Worm (Caenorhabditis elegans) whole organism, young adult: ENCODE measurements around the gene col-20.

ENCODE experiments used
- nhr-120 ChIP-seq: fragments of 200-800 bp; sonication (Bioruptor generic); IDR thresholded peaks from 2 replicates; pipeline ENCODE4 v1.3.6; 2022; ENCODE audit warnings: missing genetic modification characterization, missing compliant biosample characterization
- rcor-1 ChIP-seq: fragments of 200-800 bp; sonication (Bioruptor generic); IDR thresholded peaks from 2 replicates; pipeline ENCODE4 v1.3.6; 2022; ENCODE audit warnings: missing genetic modification reagents, missing genetic modification characterization, missing compliant biosample characterization
- sea-2 ChIP-seq: fragments of 200-800 bp; sonication (Bioruptor generic); IDR thresholded peaks from 2 replicates; pipeline ENCODE4 v1.3.6; 2022; ENCODE audit warnings: missing genetic modification characterization, missing compliant biosample characterization
- unc-62 ChIP-seq: fragments of 150-350 bp; optimal IDR thresholded peaks from 2 replicates; lab custom pipeline; 2014; ENCODE audit warnings: missing biosample characterization, missing genetic modification reagents, missing genetic modification characterization
- zfh-2 ChIP-seq: fragments of 200-800 bp; sonication (Bioruptor generic); conservative IDR thresholded peaks from 2 replicates; pipeline ENCODE4 v1.3.6; 2022; ENCODE audit warnings: missing genetic modification reagents, missing genetic modification characterization, missing compliant biosample characterization

DNA sequence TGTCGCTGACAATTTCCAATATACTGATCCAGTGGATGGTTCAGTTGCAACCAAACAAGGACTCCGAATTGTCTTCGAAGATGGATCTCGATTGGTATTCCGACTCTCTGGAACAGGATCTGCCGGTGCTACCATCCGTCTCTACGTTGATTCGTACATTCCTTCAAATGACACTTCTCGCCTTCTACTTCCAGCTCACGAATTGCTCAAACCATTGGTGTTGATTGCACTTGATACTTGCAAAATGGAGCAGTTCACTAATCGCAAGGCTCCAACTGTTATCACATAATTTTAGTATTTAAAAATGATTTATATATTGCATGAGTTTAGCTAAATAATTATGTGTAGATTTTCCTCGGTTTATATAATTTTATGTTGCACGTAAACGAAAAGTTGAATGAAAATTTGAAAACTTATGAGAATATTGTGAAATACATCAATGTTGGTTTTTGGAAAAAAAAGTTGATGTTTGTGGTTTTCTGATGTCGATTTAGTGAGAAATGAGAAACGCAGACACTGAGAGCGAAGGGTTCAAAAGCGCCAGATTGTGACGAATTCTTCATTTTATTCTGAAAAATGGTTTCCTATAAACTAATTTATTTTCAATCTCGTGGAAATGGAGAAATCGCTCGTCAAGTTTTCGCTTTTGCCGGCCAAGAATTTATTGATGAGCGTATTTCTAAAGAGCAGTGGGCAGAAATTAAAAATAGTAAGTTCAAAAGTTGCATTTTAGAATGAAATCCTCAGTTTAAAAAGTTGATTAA is 20.6 kb upstream of the col-20 start, which contains the start of gene gst-9:
- TF ChIP-seq rcor-1 (no peak), nhr-120 (GFP tag; lab: Robert Waterston, UW) (no peak), sea-2 (no peak), unc-62 (GFP tag; lab: Kevin White, UChicago) (no peak), zfh-2 (no peak)
